Worm (Caenorhabditis elegans) whole organism, mixed stage, embryonic: ENCODE results near the gene tbb-4.

Experiments used
- M03D4.4 ChIP-seq: sonication (generic microtip); optimal IDR thresholded peaks from 2 replicates; lab custom pipeline; 2017; ENCODE audit warnings: mild to moderate bottlenecking, missing genetic modification characterization, missing compliant biosample characterization
- blmp-1 ChIP-seq: fragments of 150-350 bp; optimal IDR thresholded peaks from 2 replicates; lab custom pipeline; 2014; ENCODE audit warnings: missing biosample characterization, missing genetic modification characterization
- elt-3 ChIP-seq: fragments of 150-350 bp; optimal IDR thresholded peaks from 2 replicates; lab custom pipeline; 2014; ENCODE audit warnings: missing biosample characterization, missing genetic modification characterization
- lin-13 ChIP-seq: fragments of 150-350 bp; optimal IDR thresholded peaks from 2 replicates; lab custom pipeline; 2014; ENCODE audit warnings: missing biosample characterization, missing genetic modification characterization
- lsy-2 ChIP-seq: fragments of 150-350 bp; optimal IDR thresholded peaks from 2 replicates; lab custom pipeline; 2014; ENCODE audit warnings: missing biosample characterization, missing genetic modification characterization
- mep-1 ChIP-seq: fragments of 150-350 bp; optimal IDR thresholded peaks from 2 replicates; lab custom pipeline; 2017; ENCODE audit warnings: missing biosample characterization, missing genetic modification reagents, missing genetic modification characterization, inconsistent platforms
- nhr-12 ChIP-seq: fragments of 150-350 bp; optimal IDR thresholded peaks from 2 replicates; lab custom pipeline; 2014; ENCODE audit warnings: missing biosample characterization, missing genetic modification characterization
- snpc-4 ChIP-seq: fragments of 150-350 bp; optimal IDR thresholded peaks from 2 replicates; lab custom pipeline; 2014; ENCODE audit warnings: missing biosample characterization, missing genetic modification characterization
- unc-39 ChIP-seq: fragments of 150-350 bp; optimal IDR thresholded peaks from 2 replicates; lab custom pipeline; 2014; ENCODE audit warnings: missing biosample characterization, missing genetic modification characterization
- unc-62 ChIP-seq: fragments of 150-350 bp; optimal IDR thresholded peaks from 2 replicates; lab custom pipeline; 2014; ENCODE audit warnings: missing biosample characterization, missing genetic modification reagents, missing genetic modification characterization
- ztf-11 ChIP-seq: fragments of 150-350 bp; optimal IDR thresholded peaks from 2 replicates; lab custom pipeline; 2014; ENCODE audit warnings: missing biosample characterization, missing genetic modification characterization

ce11 chrX:9391345-9391744 is 45.3 kb downstream of the tbb-4 start, which contains the start of gene C23F12.3:
- TF ChIP-seq lsy-2 (tag; lab: Kevin White, UChicago), result no peak
- no peak for TF ChIP-seq elt-3 (tag; lab: Kevin White, UChicago)
- no peak for TF ChIP-seq mep-1
- TF ChIP-seq blmp-1 (tag; lab: Kevin White, UChicago), result no peak
- no peak for TF ChIP-seq unc-39 (tag; lab: Kevin White, UChicago)
- no peak for TF ChIP-seq ztf-11 (tag; lab: Kevin White, UChicago)
- no peak for TF ChIP-seq unc-62
- TF ChIP-seq M03D4.4, result no peak
- no peak for TF ChIP-seq snpc-4 (tag; lab: Kevin White, UChicago)
- no peak for TF ChIP-seq nhr-12
- TF ChIP-seq lin-13 (tag; lab: Kevin White, UChicago), result no peak
